Worm (Caenorhabditis elegans): Measurements from ENCODE around the gene mig-18.

The mig-18 gene

ce11 chrIII:13411202-13411601, 8.2 kb downstream of the mig-18 start:
- TF ChIP-seq Y116A8C.19 (tag; optimal IDR thresholded peaks at IDR 0.05; ENCODE audit: borderline replicate concordance) (no peak), lin-35 (GFP tag; optimal IDR thresholded peaks at IDR 0.05) (peak in 1 of 2 experiments; percentile 10)

ce11 chrIII:13418975-13419374, 15.9 kb downstream of the mig-18 start:
- TF ChIP-seq mep-1 (tag; optimal IDR thresholded peaks at IDR 0.05) (no peak), lin-13 (GFP tag; optimal IDR thresholded peaks at IDR 0.05) (no peak), hpl-2 (GFP tag; optimal IDR thresholded peaks at IDR 0.05) (no peak), nhr-85 (tag) (no peak), lir-3 (tag; optimal IDR thresholded peaks at IDR 0.05; ENCODE audit: poor library complexity) (no peak), elt-3 (tag; optimal IDR thresholded peaks at IDR 0.05) (no peak), lin-39 (tag; optimal IDR thresholded peaks at IDR 0.05) (no peak), skn-1 (tag; optimal IDR thresholded peaks at IDR 0.05) (no peak), alr-1 (tag; optimal IDR thresholded peaks at IDR 0.05; ENCODE audit: borderline replicate concordance) (no peak)

- no peak for TF ChIP-seq unc-30 (tag; optimal IDR thresholded peaks at IDR 0.05)
- no peak for TF ChIP-seq ets-5 (GFP tag; IDR thresholded peaks at IDR 0.05)
- no peak for TF ChIP-seq snpc-4 (tag; optimal IDR thresholded peaks at IDR 0.05)
- TF ChIP-seq ces-1 (GFP tag; optimal IDR thresholded peaks at IDR 0.05) = no peak
- TF ChIP-seq C16A3.4 (tag; optimal IDR thresholded peaks at IDR 0.05) = peak; percentile 95
- TF ChIP-seq irx-1 (tag; optimal IDR thresholded peaks at IDR 0.05) = no peak
- TF ChIP-seq nhr-71 (tag; optimal IDR thresholded peaks at IDR 0.05) = peak; percentile 61
- peak; percentile 10 for TF ChIP-seq mep-1 (tag; optimal IDR thresholded peaks at IDR 0.05)
- TF ChIP-seq blmp-1 (tag; optimal IDR thresholded peaks at IDR 0.05) = peak; percentile 82
- TF ChIP-seq ceh-8 (GFP tag; optimal IDR thresholded peaks at IDR 0.05) = no peak
- no peak for TF ChIP-seq alr-1 (tag; optimal IDR thresholded peaks at IDR 0.05; ENCODE audit: borderline replicate concordance)
- peak; percentile 83 to 98 for TF ChIP-seq lin-35 (GFP tag; optimal IDR thresholded peaks at IDR 0.05)
- peak; percentile 2 for TF ChIP-seq tbx-2 (tag; optimal IDR thresholded peaks at IDR 0.05)
- TF ChIP-seq xbp-1 (tag; optimal IDR thresholded peaks at IDR 0.05) = no peak
- TF ChIP-seq nhr-76 (tag; optimal IDR thresholded peaks at IDR 0.05) = no peak
- peak; percentile 53 for TF ChIP-seq lin-15B (tag; optimal IDR thresholded peaks at IDR 0.05)
- TF ChIP-seq aly-2 (tag; optimal IDR thresholded peaks at IDR 0.05) = no peak
- no peak for TF ChIP-seq lin-14 (GFP tag; optimal IDR thresholded peaks at IDR 0.05)
- peak; percentile 63 for TF ChIP-seq snu-23 (GFP tag; optimal IDR thresholded peaks at IDR 0.05)
- TF ChIP-seq zip-4 (GFP tag; optimal IDR thresholded peaks at IDR 0.05) = no peak
- no peak for TF ChIP-seq unc-98 (GFP tag; IDR thresholded peaks at IDR 0.05)
- TF ChIP-seq fkh-10 (GFP tag; optimal IDR thresholded peaks at IDR 0.05) = no peak
- TF ChIP-seq ztf-11 (tag; optimal IDR thresholded peaks at IDR 0.05) = peak in 1 of 2 experiments; percentile 35
- no peak for TF ChIP-seq mef-2 (tag; optimal IDR thresholded peaks at IDR 0.05)
- no peak for TF ChIP-seq unc-62 (GFP tag; optimal IDR thresholded peaks at IDR 0.05)
- TF ChIP-seq unc-86 (tag; optimal IDR thresholded peaks at IDR 0.05) = no peak
- no peak for TF ChIP-seq sup-37 (GFP tag; optimal IDR thresholded peaks at IDR 0.05)
- peak; percentile 43 for TF ChIP-seq nhr-20 (tag; optimal IDR thresholded peaks at IDR 0.05)
- TF ChIP-seq C04F5.9 (tag; optimal IDR thresholded peaks at IDR 0.05) = no peak
- no peak for TF ChIP-seq nhr-28 (tag; optimal IDR thresholded peaks at IDR 0.05)
- TF ChIP-seq mab-9 (GFP tag; IDR thresholded peaks at IDR 0.05) = no peak
- TF ChIP-seq ama-1 (optimal IDR thresholded peaks at IDR 0.05) = no peak
- peak; percentile 52 for TF ChIP-seq nhr-90 (tag; optimal IDR thresholded peaks at IDR 0.05; ENCODE audit: poor library complexity)
- no peak for TF ChIP-seq sox-4 (tag; optimal IDR thresholded peaks at IDR 0.05)
- no peak for TF ChIP-seq fkh-4 (tag; optimal IDR thresholded peaks at IDR 0.05; ENCODE audit: borderline replicate concordance)
- peak; percentile 7 for TF ChIP-seq fkh-8 (tag; optimal IDR thresholded peaks at IDR 0.05)
- peak; percentile 40 to 89 for TF ChIP-seq lsy-2 (tag; optimal IDR thresholded peaks at IDR 0.05)
- peak; percentile 65 for TF ChIP-seq nhr-77 (tag; optimal IDR thresholded peaks at IDR 0.05)
- TF ChIP-seq efl-1 (optimal IDR thresholded peaks at IDR 0.05) = peak; percentile 67 to 92
- peak; percentile 87 to 99 for TF ChIP-seq efl-1 (GFP tag; optimal IDR thresholded peaks at IDR 0.05 in 1 of 2)
- peak; percentile 71 for TF ChIP-seq nhr-85 (tag)
- no peak for TF ChIP-seq sptf-1 (tag; optimal IDR thresholded peaks at IDR 0.05)
- peak; percentile 50 for TF ChIP-seq rnt-1 (tag; optimal IDR thresholded peaks at IDR 0.05)
- TF ChIP-seq skn-1 (tag; optimal IDR thresholded peaks at IDR 0.05) = peak; percentile 56
Observed at ce11 chrIII:13423414-13423813, 20.4 kb downstream of the mig-18 start, which contains the start of gene exo-1. Gene exo-1 (plus strand): TSS chrIII:13423514.

Data from whole organism, L1 larva.